Worm (Caenorhabditis elegans) whole organism, young adult: Measurements from ENCODE around the gene ceh-1.

ENCODE experiments used
- B0035.1 ChIP-seq: sonication (generic microtip); optimal IDR thresholded peaks from 2 replicates; lab custom pipeline; 2016; ENCODE audit warnings: missing genetic modification characterization, mild to moderate bottlenecking, missing compliant biosample characterization, missing genotype, missing genetic modification reagents
- F22D6.2 ChIP-seq: sonication (generic microtip); optimal IDR thresholded peaks from 2 replicates; lab custom pipeline; 2016; ENCODE audit warnings: mild to moderate bottlenecking, missing genetic modification characterization, missing compliant biosample characterization
- F23B12.7 ChIP-seq: sonication (generic microtip); optimal IDR thresholded peaks from 2 replicates; lab custom pipeline; 2017; ENCODE audit warnings: missing genetic modification characterization, mild to moderate bottlenecking, missing compliant biosample characterization, antibody characterized with exemption, moderate library complexity; ENCODE audit not compliant: insufficient read depth
- Y53F4B.3 ChIP-seq: fragments of 200-800 bp; sonication (Bioruptor generic); IDR thresholded peaks from 2 replicates; pipeline ENCODE4 v1.3.6; 2022; ENCODE audit warnings: missing genetic modification reagents, missing genetic modification characterization, missing compliant biosample characterization
- ama-1 ChIP-seq, 3 experiments: fragments of 150-350 bp in 1 of 3; sonication (generic microtip) in 2 of 3; optimal IDR thresholded peaks; 2 replicates each; lab custom pipeline; 2014 to 2018; ENCODE audit warnings: missing biosample characterization in 2 of 3, missing genetic modification characterization in 2 of 3, missing genetic modification reagents in 2 of 3
- athp-1 ChIP-seq: sonication (generic microtip); optimal IDR thresholded peaks from 2 replicates; lab custom pipeline; 2017; ENCODE audit warnings: mild to moderate bottlenecking, missing genetic modification characterization, missing compliant biosample characterization
- ceh-40 ChIP-seq: fragments of 200-800 bp; sonication (Bioruptor generic); IDR thresholded peaks from 2 replicates; pipeline ENCODE4 v1.3.6; 2022; ENCODE audit warnings: missing genetic modification characterization, missing compliant biosample characterization
- die-1 ChIP-seq: sonication (generic microtip); optimal IDR thresholded peaks from 2 replicates; lab custom pipeline; 2016; ENCODE audit warnings: missing genotype, mild to moderate bottlenecking, missing genetic modification characterization, missing compliant biosample characterization
- gei-17 ChIP-seq: fragments of 200-800 bp; sonication (Bioruptor generic); optimal IDR thresholded peaks from 2 replicates; lab custom pipeline; 2018; ENCODE audit warnings: mild to moderate bottlenecking, missing genetic modification characterization, missing compliant biosample characterization
- pbrm-1 ChIP-seq: fragments of 200-800 bp; sonication (Bioruptor generic); IDR thresholded peaks from 2 replicates; pipeline ENCODE4 v1.3.6; 2022; ENCODE audit warnings: missing genetic modification reagents, missing genetic modification characterization, missing compliant biosample characterization
- unc-62 ChIP-seq: fragments of 150-350 bp; optimal IDR thresholded peaks from 2 replicates; lab custom pipeline; 2014; ENCODE audit warnings: missing biosample characterization, missing genetic modification reagents, missing genetic modification characterization
- ztf-6 ChIP-seq: fragments of 200-800 bp; sonication (Bioruptor generic); IDR thresholded peaks from 2 replicates; pipeline ENCODE4 v1.3.6; 2022; ENCODE audit warnings: missing genetic modification reagents, missing genetic modification characterization, missing compliant biosample characterization

- TF ChIP-seq ceh-40 (GFP tag; lab: Robert Waterston, UW) = no peak
- no peak for TF ChIP-seq B0035.1 (tag; lab: Kevin White, UChicago)
- TF ChIP-seq gei-17 (GFP tag; lab: Kevin White, UChicago) = no peak
- TF ChIP-seq F23B12.7 (tag; lab: Kevin White, UChicago) = no peak
- TF ChIP-seq ztf-6 (GFP tag; lab: Robert Waterston, UW) = no peak
- no peak for TF ChIP-seq die-1 (tag; lab: Kevin White, UChicago)
- no peak for TF ChIP-seq ama-1 (optimal IDR thresholded peaks at IDR 0.05; lab: Kevin White, UChicago)
- TF ChIP-seq ama-1 (GFP tag; optimal IDR thresholded peaks at IDR 0.05; lab: Kevin White, UChicago) = no peak
- no peak for TF ChIP-seq F22D6.2 (tag; lab: Kevin White, UChicago)
- TF ChIP-seq unc-62 (GFP tag; lab: Kevin White, UChicago) = no peak
- no peak for TF ChIP-seq pbrm-1
- TF ChIP-seq Y53F4B.3 (GFP tag; lab: Robert Waterston, UW) = no peak
- no peak for TF ChIP-seq athp-1 (tag; lab: Kevin White, UChicago)
Observed at ce11 chrX:4673165-4673756, 19.3 kb upstream of the ceh-1 start, which contains the start of gene tmem-135.
